Fruit fly (Drosophila melanogaster): ENCODE results near the gene Mtpalpha.

Gene Mtpalpha

DNA sequence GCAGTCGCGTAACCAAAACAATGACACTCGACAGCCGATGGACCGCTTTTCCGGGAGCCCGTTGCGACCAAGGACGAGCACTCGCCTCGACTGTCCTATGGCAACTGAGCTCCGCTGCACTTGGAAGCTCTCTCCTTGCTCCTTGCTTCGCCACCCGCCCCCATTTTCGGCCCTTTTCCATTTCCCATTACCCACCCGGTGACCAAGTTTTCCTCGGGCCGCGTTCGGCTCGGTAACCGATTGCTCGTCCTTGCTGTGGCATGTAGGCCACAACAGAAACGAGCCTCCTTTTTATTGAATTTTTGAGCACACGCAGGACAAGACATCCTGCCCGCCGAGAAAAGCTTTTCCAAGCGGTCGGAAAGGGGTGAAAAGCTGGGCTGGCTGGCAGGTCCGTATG is 9.9 kb downstream of the Mtpalpha start, which contains the start of gene jp:
TSS of gene jp (minus strand) at position 95 of the 400 bp plus-strand sequence.
- TF ChIP-seq CrebA (GFP tag; optimal IDR thresholded peaks at IDR 0.05; ENCODE audit: borderline replicate concordance) (no peak), dsf (GFP tag; optimal IDR thresholded peaks at IDR 0.05; ENCODE audit: borderline replicate concordance) (no peak), Jra (GFP tag; optimal IDR thresholded peaks at IDR 0.05) (no peak), Mio (GFP tag; optimal IDR thresholded peaks at IDR 0.05) (no peak), tai (GFP tag; optimal IDR thresholded peaks at IDR 0.05) (no peak), Dfd (GFP tag; optimal IDR thresholded peaks at IDR 0.05) (no peak), Rel (GFP tag; optimal IDR thresholded peaks at IDR 0.05) (no peak), Rel (tag; optimal IDR thresholded peaks at IDR 0.05) (no peak), ey (GFP tag; optimal IDR thresholded peaks at IDR 0.05) (no peak)

DNA sequence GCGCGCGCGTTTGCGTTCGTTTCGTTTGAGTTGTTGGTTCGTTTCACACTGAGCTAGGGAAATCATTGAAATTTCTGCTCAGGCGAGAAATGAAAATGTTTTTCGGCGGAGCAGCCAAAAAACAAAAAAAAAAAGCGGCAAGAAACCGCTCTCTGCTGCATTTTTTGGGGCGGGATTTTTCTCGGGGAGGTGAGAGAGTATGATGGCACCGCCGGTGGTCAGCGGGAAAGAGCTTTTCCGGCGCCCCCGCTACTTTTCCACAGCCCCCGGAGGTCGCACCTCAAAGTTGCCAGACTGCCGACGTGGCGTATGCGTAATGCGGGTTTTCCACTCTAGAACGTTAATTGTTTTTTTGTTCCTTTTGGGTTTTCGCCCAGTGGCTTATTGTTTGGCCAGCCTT is 11.2 kb downstream of the Mtpalpha start, which contains the start of gene CG46468:
TSS of gene CG46468 (minus strand) at position 52 of the 400 bp plus-strand sequence.
- TF ChIP-seq foxo (GFP tag; optimal IDR thresholded peaks at IDR 0.05) (no peak), Vsx2 (GFP tag; optimal IDR thresholded peaks at IDR 0.05; ENCODE audit: partially characterized antibody) (no peak), CG9705 (GFP tag; optimal IDR thresholded peaks at IDR 0.05) (no peak), sv (GFP tag; optimal IDR thresholded peaks at IDR 0.05) (no peak), Mio (GFP tag; optimal IDR thresholded peaks at IDR 0.05) (no peak), Sp1 (GFP tag; optimal IDR thresholded peaks at IDR 0.05) (no peak), tai (GFP tag; optimal IDR thresholded peaks at IDR 0.05) (no peak), dl (GFP tag; optimal IDR thresholded peaks at IDR 0.05; ENCODE audit: insufficient read depth in 1 of 2, partially characterized antibody in 2 of 2) (no peak), fru (GFP tag; optimal IDR thresholded peaks at IDR 0.05) (no peak), psq (GFP tag; optimal IDR thresholded peaks at IDR 0.05) (no peak), Dfd (GFP tag; optimal IDR thresholded peaks at IDR 0.05) (no peak), Rel (GFP tag; optimal IDR thresholded peaks at IDR 0.05) (no peak), Rel (tag; optimal IDR thresholded peaks at IDR 0.05) (no peak), OdsH (GFP tag; optimal IDR thresholded peaks at IDR 0.05) (no peak), GATAd (GFP tag; optimal IDR thresholded peaks at IDR 0.05) (no peak), dsf (GFP tag; optimal IDR thresholded peaks at IDR 0.05; ENCODE audit: borderline replicate concordance) (no peak), Myc (optimal IDR thresholded peaks at IDR 0.05) (no peak), pan (optimal IDR thresholded peaks at IDR 0.05) (no peak), HLH106 (tag; optimal IDR thresholded peaks at IDR 0.05) (no peak), CG32264 (GFP tag; optimal IDR thresholded peaks at IDR 0.05) (no peak)

DNA sequence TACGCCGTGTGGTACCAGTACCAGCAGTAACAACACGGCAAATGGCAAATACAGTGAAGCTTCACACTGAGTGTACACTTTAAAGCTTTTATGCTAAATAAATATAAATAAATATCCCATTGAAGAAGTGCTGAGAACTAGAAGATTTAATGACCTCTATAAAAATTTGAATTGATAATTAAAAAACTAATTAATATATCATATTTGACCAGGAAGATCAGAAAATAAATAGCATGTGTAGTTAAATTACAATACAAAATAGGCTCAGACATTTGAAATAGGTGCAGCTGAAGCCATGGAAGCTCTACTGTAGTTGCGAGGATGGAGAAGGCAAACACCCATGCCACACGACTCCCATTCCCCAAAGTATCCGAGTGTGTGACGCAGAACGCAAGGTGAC is 12.0 kb downstream of the Mtpalpha start:
- TF ChIP-seq usp (GFP tag; optimal IDR thresholded peaks at IDR 0.05) (no peak), Rel (GFP tag; optimal IDR thresholded peaks at IDR 0.05) (no peak), Rel (tag; optimal IDR thresholded peaks at IDR 0.05) (no peak), Hr78 (GFP tag; optimal IDR thresholded peaks at IDR 0.05) (no peak), foxo (GFP tag; optimal IDR thresholded peaks at IDR 0.05) (peak in 1 of 2 experiments; percentile 43), OdsH (GFP tag; optimal IDR thresholded peaks at IDR 0.05) (no peak), Dif (GFP tag; optimal IDR thresholded peaks at IDR 0.05; ENCODE audit: partially characterized antibody) (no peak), Mio (GFP tag; optimal IDR thresholded peaks at IDR 0.05) (no peak), jim (GFP tag; optimal IDR thresholded peaks at IDR 0.05) (no peak), CrebA (GFP tag; optimal IDR thresholded peaks at IDR 0.05; ENCODE audit: borderline replicate concordance) (no peak), HLH106 (tag; optimal IDR thresholded peaks at IDR 0.05) (peak; percentile 48), brk (GFP tag; optimal IDR thresholded peaks at IDR 0.05) (no peak), sage (GFP tag; optimal IDR thresholded peaks at IDR 0.05) (no peak), Sp1 (GFP tag; optimal IDR thresholded peaks at IDR 0.05) (no peak), CG32264 (GFP tag; optimal IDR thresholded peaks at IDR 0.05) (no peak), lola (GFP tag; optimal IDR thresholded peaks at IDR 0.05) (no peak), Myc (optimal IDR thresholded peaks at IDR 0.05) (no peak), Jra (GFP tag; optimal IDR thresholded peaks at IDR 0.05) (no peak), fru (GFP tag; optimal IDR thresholded peaks at IDR 0.05) (no peak), ey (GFP tag; optimal IDR thresholded peaks at IDR 0.05) (peak; percentile 19), pan (optimal IDR thresholded peaks at IDR 0.05) (no peak), Dfd (GFP tag; optimal IDR thresholded peaks at IDR 0.05) (no peak), CG9705 (GFP tag; optimal IDR thresholded peaks at IDR 0.05) (no peak), dl (GFP tag; optimal IDR thresholded peaks at IDR 0.05; ENCODE audit: insufficient read depth in 1 of 2, partially characterized antibody in 2 of 2) (no peak), Hnf4 (GFP tag; optimal IDR thresholded peaks at IDR 0.05) (no peak), Hr83 (GFP tag; optimal IDR thresholded peaks at IDR 0.05; ENCODE audit: poor library complexity, severe bottlenecking) (no peak), psq (GFP tag; optimal IDR thresholded peaks at IDR 0.05) (peak; percentile 1), sv (GFP tag; optimal IDR thresholded peaks at IDR 0.05) (peak; percentile 8), br (GFP tag; optimal IDR thresholded peaks at IDR 0.05) (no peak), Abd-B (GFP tag; optimal IDR thresholded peaks at IDR 0.05) (no peak), woc (GFP tag; optimal IDR thresholded peaks at IDR 0.05) (no peak), GATAd (GFP tag; optimal IDR thresholded peaks at IDR 0.05) (no peak), h (GFP tag; optimal IDR thresholded peaks at IDR 0.05) (peak; percentile 40), rgr (GFP tag; optimal IDR thresholded peaks at IDR 0.05) (peak; percentile 31), dsf (GFP tag; optimal IDR thresholded peaks at IDR 0.05; ENCODE audit: borderline replicate concordance) (no peak)
